Worm (Caenorhabditis elegans): ENCODE data around the gene srbc-7.
"Not testable (repeated sequence)": the region's sequence is repeated elsewhere in the genome, so short reads cannot be mapped to it uniquely, and the experiment has no call there.

DNA sequence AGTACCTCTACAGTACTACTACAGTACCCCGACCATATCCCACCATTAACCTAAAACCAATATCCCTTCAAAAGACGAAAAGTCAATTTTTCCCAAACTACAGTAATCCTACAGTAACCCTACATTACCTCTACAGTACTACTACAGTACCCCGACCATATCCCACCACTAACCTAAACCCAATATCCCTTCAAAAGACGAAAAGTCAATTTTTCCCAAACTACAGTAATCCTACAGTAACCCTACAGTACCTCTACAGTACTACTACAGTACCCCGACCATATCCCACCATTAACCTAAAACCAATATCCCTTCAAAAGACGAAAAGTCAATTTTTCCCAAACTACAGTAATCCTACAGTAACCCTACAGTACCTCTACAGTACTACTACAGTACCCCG, 43.1 kb downstream of the srbc-7 start, which contains the start of gene nhr-141:
- TF ChIP-seq dao-5, him-1, W03F9.2 (tag; optimal IDR thresholded peaks at IDR 0.05): not testable (repeated sequence)
